Fruit fly (Drosophila melanogaster): ENCODE data around the gene Acbp5.

The Acbp5 gene

dm6 chr3L:8834886-8835285 lies 46.5 kb upstream of the Acbp5 start (continued):
- TF ChIP-seq prd (optimal IDR thresholded peaks at IDR 0.05) (no peak), prd (GFP tag; IDR thresholded peaks at IDR 0.05) (no peak), Mes4 (GFP tag; optimal IDR thresholded peaks at IDR 0.05) (no peak), CG4707 (GFP tag; optimal IDR thresholded peaks at IDR 0.05) (peak; percentile 53), HmgZ (tag; optimal IDR thresholded peaks at IDR 0.05) (no peak), CG18599 (GFP tag; optimal IDR thresholded peaks at IDR 0.05) (peak; percentile 22), CG6765 (GFP tag; optimal IDR thresholded peaks at IDR 0.05) (peak; percentile 4), CG17328 (GFP tag; IDR thresholded peaks at IDR 0.05) (0 out of 2 replicates have a peak, but pooled peaks have one; percentile 18), otp (GFP tag; IDR thresholded peaks at IDR 0.05) (0 out of 3 replicates have a peak, but pooled peaks have one; percentile 18), CG9932 (GFP tag; IDR thresholded peaks at IDR 0.05) (no peak), CG15011 (GFP tag; optimal IDR thresholded peaks at IDR 0.05) (peak; percentile 36), bab2 (GFP tag; optimal IDR thresholded peaks at IDR 0.05) (peak; percentile 28), CG33213 (GFP tag; optimal IDR thresholded peaks at IDR 0.05) (peak; percentile 25), Fer1 (GFP tag; optimal IDR thresholded peaks at IDR 0.05) (peak; percentile 20), Abd-B (GFP tag; optimal IDR thresholded peaks at IDR 0.05) (no peak), trh (GFP tag; optimal IDR thresholded peaks at IDR 0.05) (peak; percentile 0), Hmr (GFP tag; optimal IDR thresholded peaks at IDR 0.05) (peak; percentile 46), trem (tag; optimal IDR thresholded peaks at IDR 0.05) (peak; percentile 2), CG11456 (GFP tag; IDR thresholded peaks at IDR 0.05) (0 out of 3 replicates have a peak, but pooled peaks have one; percentile 54), CG8290 (GFP tag; optimal IDR thresholded peaks at IDR 0.05) (peak; percentile 6), CG8290 (tag; optimal IDR thresholded peaks at IDR 0.05) (peak; percentile 28 to 75), NFAT (GFP tag; IDR thresholded peaks at IDR 0.05) (0 out of 2 replicates have a peak, but pooled peaks have one; percentile 17), usp (GFP tag; optimal IDR thresholded peaks at IDR 0.05) (no peak), CG6813 (GFP tag; optimal IDR thresholded peaks at IDR 0.05) (peak; percentile 70), E2f2 (GFP tag; IDR thresholded peaks at IDR 0.05) (peak; percentile 28; the same call in 1 of the 2 replicates), MTF-1 (GFP tag; optimal IDR thresholded peaks at IDR 0.05; ENCODE audit: borderline replicate concordance) (peak; percentile 55), CG12744 (GFP tag; optimal IDR thresholded peaks at IDR 0.05) (no peak), zfh1 (GFP tag; IDR thresholded peaks at IDR 0.05) (0 out of 3 replicates have a peak, but pooled peaks have one; percentile 30), gcm (GFP tag; optimal IDR thresholded peaks at IDR 0.05) (peak; percentile 4), CG3281 (GFP tag; optimal IDR thresholded peaks at IDR 0.05) (peak; percentile 39), repo (GFP tag; optimal IDR thresholded peaks at IDR 0.05) (no peak), CG15696 (tag; optimal IDR thresholded peaks at IDR 0.05) (peak; percentile 36), CG10209 (GFP tag; optimal IDR thresholded peaks at IDR 0.05) (peak; percentile 41), ftz-f1 (GFP tag; optimal IDR thresholded peaks at IDR 0.05) (no peak), gsb-n (tag; optimal IDR thresholded peaks at IDR 0.05) (peak; percentile 2), vvl (GFP tag; IDR thresholded peaks at IDR 0.05) (0 out of 2 replicates have a peak, but pooled peaks have one; percentile 8), Sox100B (GFP tag; optimal IDR thresholded peaks at IDR 0.05) (peak; percentile 7), mirr (GFP tag; optimal IDR thresholded peaks at IDR 0.05) (peak; percentile 35), HLHmδ (GFP tag; optimal IDR thresholded peaks at IDR 0.05) (peak; percentile 59), CG1233 (GFP tag; optimal IDR thresholded peaks at IDR 0.05) (peak; percentile 39), CG1529 (GFP tag; optimal IDR thresholded peaks at IDR 0.05) (peak; percentile 18), ems (GFP tag; optimal IDR thresholded peaks at IDR 0.05) (no peak), CG17568 (GFP tag; optimal IDR thresholded peaks at IDR 0.05) (peak; percentile 12), CG8924 (tag; optimal IDR thresholded peaks at IDR 0.05) (peak; percentile 34), ab (GFP tag; optimal IDR thresholded peaks at IDR 0.05) (no peak), CG14710 (tag; optimal IDR thresholded peaks at IDR 0.05) (peak; percentile 28), ci (GFP tag; IDR thresholded peaks at IDR 0.05) (peak; percentile 73; the same call in 1 of the 3 replicates), CG9727 (GFP tag; optimal IDR thresholded peaks at IDR 0.05) (peak; percentile 45), fd64A (GFP tag; optimal IDR thresholded peaks at IDR 0.05) (peak; percentile 52), wek (GFP tag; optimal IDR thresholded peaks at IDR 0.05) (peak; percentile 72), CG12071 (GFP tag; optimal IDR thresholded peaks at IDR 0.05) (peak; percentile 73)

Data from whole organism, embryonic.